Fruit fly (Drosophila melanogaster) whole organism, prepupa: ENCODE measurements around the gene CHES-1-like.

Experiments
- CG10669 ChIP-seq: fragments of 200-800 bp; sonication (Bioruptor generic); optimal IDR thresholded peaks from 3 replicates; lab custom pipeline; 2018; ENCODE audit warnings: missing biosample characterization, mild to moderate bottlenecking, missing genetic modification characterization, moderate library complexity
- CG11294 ChIP-seq: fragments of 200-800 bp; sonication (Bioruptor generic); IDR thresholded peaks from 2 replicates; pipeline ENCODE4 v1.3.6; 2022; ENCODE audit warnings: missing biosample characterization, missing genetic modification characterization
- CG11762 ChIP-seq: fragments of 200-800 bp; sonication (Bioruptor generic); optimal IDR thresholded peaks from 3 replicates; lab custom pipeline; 2016; ENCODE audit warnings: missing biosample characterization, missing genetic modification characterization; ENCODE audit not compliant: insufficient read depth
- CG11902 ChIP-seq: fragments of 200-800 bp; sonication (Bioruptor generic); optimal IDR thresholded peaks from 3 replicates; lab custom pipeline; 2016; ENCODE audit warnings: missing biosample characterization, missing genetic modification characterization
- CG15336 ChIP-seq: fragments of 200-800 bp; sonication (Bioruptor generic); IDR thresholded peaks from 2 replicates; pipeline ENCODE4 v1.3.6; 2022; ENCODE audit warnings: missing biosample characterization, missing genetic modification characterization
- CG1621 ChIP-seq: fragments of 200-800 bp; sonication (Bioruptor generic); optimal IDR thresholded peaks from 3 replicates; lab custom pipeline; 2018; ENCODE audit warnings: missing biosample characterization, mild to moderate bottlenecking, missing genetic modification characterization
- CG16779 ChIP-seq: fragments of 200-800 bp; sonication (Bioruptor generic); optimal IDR thresholded peaks from 3 replicates; lab custom pipeline; 2017; ENCODE audit warnings: missing biosample characterization, mild to moderate bottlenecking, missing genetic modification characterization
- CG3032 ChIP-seq: fragments of 200-800 bp; optimal IDR thresholded peaks from 2 replicates; lab custom pipeline; 2019; ENCODE audit warnings: missing biosample characterization, mild to moderate bottlenecking, missing genetic modification characterization, moderate library complexity
- CG31627 ChIP-seq: fragments of 200-800 bp; sonication (Bioruptor generic); optimal IDR thresholded peaks from 3 replicates; lab custom pipeline; 2016; ENCODE audit warnings: missing biosample characterization, missing genetic modification characterization
- CG4318 ChIP-seq: fragments of 200-800 bp; sonication (Bioruptor generic); optimal IDR thresholded peaks from 3 replicates; lab custom pipeline; 2017; ENCODE audit warnings: missing biosample characterization, mild to moderate bottlenecking, missing genetic modification characterization
- CG6163 ChIP-seq: fragments of 200-800 bp; sonication (Bioruptor generic); IDR thresholded peaks from 3 replicates; pipeline ENCODE4 v1.3.6; 2022; ENCODE audit warnings: missing biosample characterization, missing genetic modification characterization
- CG6276 ChIP-seq: fragments of 200-800 bp; sonication (Bioruptor generic); optimal IDR thresholded peaks from 2 replicates; lab custom pipeline; 2017; ENCODE audit warnings: missing biosample characterization, mild to moderate bottlenecking, missing genetic modification characterization
- CG6792 ChIP-seq: fragments of 200-800 bp; sonication (Bioruptor generic); optimal IDR thresholded peaks from 3 replicates; lab custom pipeline; 2016; ENCODE audit warnings: missing biosample characterization, missing genetic modification characterization
- CG6808 ChIP-seq: fragments of 200-800 bp; sonication (Bioruptor generic); optimal IDR thresholded peaks from 3 replicates; lab custom pipeline; 2017; ENCODE audit warnings: missing biosample characterization, missing genetic modification characterization, mild to moderate bottlenecking, moderate library complexity, missing genetic modification reagents
- CG6854 ChIP-seq: fragments of 200-800 bp; sonication (Bioruptor generic); optimal IDR thresholded peaks from 2 replicates; lab custom pipeline; 2017; ENCODE audit warnings: missing biosample characterization, mild to moderate bottlenecking, missing genetic modification characterization
- CG7368 ChIP-seq: fragments of 200-800 bp; sonication (Bioruptor generic); optimal IDR thresholded peaks from 3 replicates; lab custom pipeline; 2016; ENCODE audit warnings: missing biosample characterization, missing genetic modification characterization
- CG8119 ChIP-seq: fragments of 200-800 bp; sonication (Bioruptor generic); IDR thresholded peaks from 3 replicates; pipeline ENCODE4 v1.3.6; 2022; ENCODE audit warnings: missing biosample characterization, missing genetic modification characterization
- CG8319 ChIP-seq: fragments of 200-800 bp; sonication (Bioruptor generic); optimal IDR thresholded peaks from 3 replicates; lab custom pipeline; 2016; ENCODE audit warnings: missing biosample characterization, missing genetic modification characterization
- CG8632 ChIP-seq: fragments of 200-800 bp; sonication (Bioruptor generic); optimal IDR thresholded peaks from 3 replicates; lab custom pipeline; 2016; ENCODE audit warnings: missing biosample characterization, missing genetic modification characterization
- CG9139 ChIP-seq: fragments of 200-800 bp; sonication (Bioruptor generic); optimal IDR thresholded peaks from 3 replicates; lab custom pipeline; 2017; ENCODE audit warnings: missing biosample characterization, mild to moderate bottlenecking, missing genetic modification characterization
- Eip75B ChIP-seq: fragments of 200-800 bp; sonication (Bioruptor generic); optimal IDR thresholded peaks from 3 replicates; lab custom pipeline; 2016; ENCODE audit warnings: missing biosample characterization, missing genetic modification characterization
- Eip78C ChIP-seq: fragments of 200-800 bp; sonication (Bioruptor generic); peaks from one replicate; lab custom pipeline; 2016; ENCODE audit warnings: missing biosample characterization, missing genetic modification characterization
- Eip93F ChIP-seq: fragments of 200-800 bp; sonication (Bioruptor generic); optimal IDR thresholded peaks from 2 replicates; lab custom pipeline; 2016; ENCODE audit warnings: missing biosample characterization, mild to moderate bottlenecking, missing genetic modification characterization
- Ets96B ChIP-seq: fragments of 200-800 bp; optimal IDR thresholded peaks from 2 replicates; lab custom pipeline; 2019; ENCODE audit warnings: missing biosample characterization, mild to moderate bottlenecking, missing genetic modification characterization, moderate library complexity
- Gug ChIP-seq: fragments of 200-800 bp; sonication (Bioruptor generic); IDR thresholded peaks from 2 replicates; pipeline ENCODE4 v1.3.6; 2022; ENCODE audit warnings: missing biosample characterization, missing genetic modification characterization
- Hr38 ChIP-seq: sonication (Bioruptor generic); optimal IDR thresholded peaks from 2 replicates; lab custom pipeline; 2016; ENCODE audit warnings: missing biosample characterization, missing genetic modification characterization
- Hr39 ChIP-seq: fragments of 200-800 bp; sonication (Bioruptor generic); optimal IDR thresholded peaks from 2 replicates; lab custom pipeline; 2016; ENCODE audit warnings: missing biosample characterization, missing genetic modification characterization
- Hr4 ChIP-seq: fragments of 200-800 bp; sonication (Bioruptor generic); optimal IDR thresholded peaks from 3 replicates; lab custom pipeline; 2016; ENCODE audit warnings: missing biosample characterization, missing genetic modification characterization
- Lpt ChIP-seq: fragments of 200-800 bp; sonication (Bioruptor generic); optimal IDR thresholded peaks from 3 replicates; lab custom pipeline; 2016; ENCODE audit warnings: missing biosample characterization, missing genetic modification characterization
- OdsH ChIP-seq: fragments of 200-800 bp; sonication (Bioruptor generic); optimal IDR thresholded peaks from 3 replicates; lab custom pipeline; 2016; ENCODE audit warnings: missing biosample characterization, missing genetic modification characterization
- Smox ChIP-seq: fragments of 200-800 bp; sonication (Bioruptor generic); optimal IDR thresholded peaks from 3 replicates; lab custom pipeline; 2016; ENCODE audit warnings: missing biosample characterization, missing genetic modification characterization
- Sox14 ChIP-seq: fragments of 200-800 bp; sonication (Bioruptor generic); optimal IDR thresholded peaks from 3 replicates; lab custom pipeline; 2016; ENCODE audit warnings: missing biosample characterization, missing genetic modification characterization
- Sox15 ChIP-seq: fragments of 200-800 bp; sonication (Bioruptor generic); optimal IDR thresholded peaks from 3 replicates; lab custom pipeline; 2016; ENCODE audit warnings: missing biosample characterization, missing genetic modification characterization
- achi ChIP-seq: fragments of 200-800 bp; sonication (Bioruptor generic); optimal IDR thresholded peaks from 3 replicates; lab custom pipeline; 2016; ENCODE audit warnings: missing biosample characterization, missing genetic modification characterization
- acj6 ChIP-seq: fragments of 200-800 bp; sonication (Bioruptor generic); optimal IDR thresholded peaks from 3 replicates; lab custom pipeline; 2016; ENCODE audit warnings: missing biosample characterization, missing genetic modification characterization
- cyc ChIP-seq: fragments of 200-800 bp; sonication (Bioruptor generic); optimal IDR thresholded peaks from 3 replicates; lab custom pipeline; 2016; ENCODE audit warnings: missing biosample characterization, missing genetic modification characterization
- dsx ChIP-seq: fragments of 200-800 bp; optimal IDR thresholded peaks from 3 replicates; lab custom pipeline; 2019; ENCODE audit warnings: missing biosample characterization, mild to moderate bottlenecking, missing genetic modification characterization, moderate library complexity; ENCODE audit not compliant: poor library complexity, severe bottlenecking
- esn ChIP-seq: fragments of 200-800 bp; sonication (Bioruptor generic); optimal IDR thresholded peaks from 2 replicates; lab custom pipeline; 2016; ENCODE audit warnings: missing biosample characterization, mild to moderate bottlenecking, missing genetic modification characterization, moderate library complexity
- fd59A ChIP-seq: fragments of 200-800 bp; sonication (Bioruptor generic); optimal IDR thresholded peaks from 2 replicates; lab custom pipeline; 2017; ENCODE audit warnings: missing biosample characterization, mild to moderate bottlenecking, missing genetic modification characterization, missing genetic modification reagents
- fd85E ChIP-seq: fragments of 200-800 bp; sonication (Bioruptor generic); optimal IDR thresholded peaks from 3 replicates; lab custom pipeline; 2016; ENCODE audit warnings: missing biosample characterization, missing genetic modification characterization
- fkh ChIP-seq: fragments of 200-800 bp; sonication (Bioruptor generic); optimal IDR thresholded peaks from 3 replicates; lab custom pipeline; 2017; ENCODE audit warnings: missing biosample characterization, mild to moderate bottlenecking, missing genetic modification characterization, moderate library complexity
- lz ChIP-seq: fragments of 200-800 bp; sonication (Bioruptor generic); optimal IDR thresholded peaks from 3 replicates; lab custom pipeline; 2016; ENCODE audit warnings: missing biosample characterization, missing genetic modification characterization
- net ChIP-seq: fragments of 200-800 bp; sonication (Bioruptor generic); optimal IDR thresholded peaks from 3 replicates; lab custom pipeline; 2016; ENCODE audit warnings: missing biosample characterization, missing genetic modification characterization
- salr ChIP-seq, 2 experiments: fragments of 200-800 bp; sonication (Bioruptor generic); optimal IDR thresholded peaks; 3 replicates each; lab custom pipeline; 2016 to 2018; ENCODE audit warnings: missing biosample characterization in 2 of 2, missing genetic modification characterization in 2 of 2, mild to moderate bottlenecking in 1 of 2
- spab ChIP-seq: fragments of 200-800 bp; sonication (Bioruptor generic); optimal IDR thresholded peaks from 2 replicates; lab custom pipeline; 2017; ENCODE audit warnings: missing biosample characterization, mild to moderate bottlenecking, missing genetic modification characterization, missing genetic modification reagents
- svp ChIP-seq: fragments of 200-800 bp; sonication (Bioruptor generic); peaks from one replicate; lab custom pipeline; 2016; ENCODE audit warnings: missing biosample characterization, missing genetic modification characterization
- topi ChIP-seq: fragments of 200-800 bp; sonication (Bioruptor generic); optimal IDR thresholded peaks from 3 replicates; lab custom pipeline; 2016; ENCODE audit warnings: missing biosample characterization, missing genetic modification characterization

The CHES-1-like gene

DNA sequence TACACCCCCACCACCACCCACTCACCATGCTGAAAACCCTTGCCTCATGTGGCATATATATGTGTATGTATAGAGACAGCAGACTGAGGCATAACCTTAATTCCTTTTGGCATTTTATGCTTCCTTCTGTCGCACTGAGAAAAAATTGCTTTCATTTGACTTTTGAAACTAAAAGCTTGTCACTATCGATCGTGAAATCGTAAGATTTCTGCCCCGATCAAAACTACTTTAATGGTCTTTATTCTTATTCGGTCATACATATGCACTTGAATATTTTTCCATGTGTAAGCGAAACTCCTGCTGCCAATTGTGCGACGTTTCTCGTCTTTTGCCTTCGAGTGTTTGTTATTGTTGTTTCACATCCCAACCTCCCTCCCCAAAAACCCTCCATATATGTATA, 51.8 kb downstream of the CHES-1-like start (continued):
- TF ChIP-seq Eip78C (peak; percentile 77), fd85E (GFP tag; lab: Kevin White, UChicago) (no peak), CG11902 (GFP tag; lab: Kevin White, UChicago) (no peak), CG6792 (GFP tag; lab: Kevin White, UChicago) (peak; percentile 23), Smox (GFP tag; lab: Kevin White, UChicago) (peak; percentile 15), Hr38 (GFP tag; lab: Kevin White, UChicago) (no peak), CG15336 (GFP tag; lab: Robert Waterston, UW) (no peak), Ets96B (tag; lab: Kevin White, UChicago) (peak; percentile 2), CG6276 (GFP tag; lab: Kevin White, UChicago) (no peak), achi (GFP tag; lab: Kevin White, UChicago) (peak; percentile 0), acj6 (GFP tag; lab: Kevin White, UChicago) (peak; percentile 8), lz (GFP tag; lab: Kevin White, UChicago) (peak; percentile 23), CG3032 (tag; lab: Kevin White, UChicago) (peak; percentile 10), Lpt (no peak), CG6808 (GFP tag; lab: Kevin White, UChicago) (no peak), CG6163 (GFP tag; lab: Robert Waterston, UW) (no peak), cyc (GFP tag; lab: Kevin White, UChicago) (peak; percentile 41), CG16779 (tag; lab: Kevin White, UChicago) (no peak), OdsH (GFP tag; lab: Kevin White, UChicago) (peak; percentile 34), svp (GFP tag; lab: Kevin White, UChicago) (peak; percentile 69), CG4318 (GFP tag; lab: Kevin White, UChicago) (no peak), CG6854 (GFP tag; lab: Kevin White, UChicago) (no peak), net (no peak), Hr4 (GFP tag; lab: Kevin White, UChicago) (no peak), CG7368 (GFP tag; lab: Kevin White, UChicago) (no peak), CG10669 (GFP tag; lab: Kevin White, UChicago) (peak; percentile 0), Eip93F (no peak), CG11294 (GFP tag; lab: Robert Waterston, UW) (no peak), esn (peak; percentile 45)

DNA sequence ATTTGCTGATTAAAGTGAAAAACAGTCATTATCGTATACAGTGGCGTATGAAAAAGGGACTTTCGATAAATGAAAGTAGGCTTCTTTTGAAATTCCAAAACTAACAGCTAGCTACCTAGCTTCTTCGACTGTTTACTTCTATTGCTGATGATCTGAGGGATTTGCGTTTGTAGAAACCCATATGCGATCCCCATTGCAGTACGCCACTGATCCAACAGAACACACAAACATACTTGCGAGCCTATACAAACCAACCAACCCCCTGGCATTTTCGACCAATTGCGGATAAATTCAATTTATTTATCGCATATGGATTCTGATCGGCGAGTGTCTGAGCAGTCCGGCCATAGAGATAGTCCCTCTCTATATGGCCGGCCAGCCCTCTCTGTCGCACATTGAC, 57.5 kb downstream of the CHES-1-like start:
- TF ChIP-seq esn, result peak; percentile 88
- peak; percentile 13 for TF ChIP-seq CG6854 (GFP tag; lab: Kevin White, UChicago)
- TF ChIP-seq CG1621 (tag; lab: Kevin White, UChicago), result peak; percentile 63
- TF ChIP-seq CG9139 (GFP tag; lab: Kevin White, UChicago), result no peak
- peak; percentile 70 for TF ChIP-seq CG8632 (GFP tag; lab: Kevin White, UChicago)
- peak; percentile 69 for TF ChIP-seq Ets96B (tag; lab: Kevin White, UChicago)
- peak; percentile 27 for TF ChIP-seq spab (GFP tag; lab: Kevin White, UChicago)
- peak; percentile 90 for TF ChIP-seq CG31627 (GFP tag; lab: Kevin White, UChicago)
- peak; percentile 79 for TF ChIP-seq CG6792 (GFP tag; lab: Kevin White, UChicago)
- peak; percentile 81 for TF ChIP-seq Sox14
- peak; percentile 66 for TF ChIP-seq CG15336 (GFP tag; lab: Robert Waterston, UW)
- peak; percentile 91 for TF ChIP-seq Eip78C
- TF ChIP-seq Eip75B (GFP tag; lab: Kevin White, UChicago), result peak; percentile 55
- peak; percentile 33 for TF ChIP-seq CG4318 (GFP tag; lab: Kevin White, UChicago)
- peak; percentile 83 for TF ChIP-seq topi
- peak; percentile 74 for TF ChIP-seq CG10669 (GFP tag; lab: Kevin White, UChicago)
- TF ChIP-seq Gug (GFP tag; lab: Robert Waterston, UW), result peak; percentile 72
- TF ChIP-seq CG8119 (GFP tag; lab: Robert Waterston, UW), result peak; percentile 52; the same call in 2 of the 3 replicates
- TF ChIP-seq Sox15 (GFP tag; lab: Kevin White, UChicago), result peak; percentile 71
- TF ChIP-seq fd85E (GFP tag; lab: Kevin White, UChicago), result peak; percentile 41
- TF ChIP-seq net, result peak; percentile 65
- TF ChIP-seq fkh (GFP tag; lab: Kevin White, UChicago), result peak; percentile 57
- TF ChIP-seq CG11762, result peak; percentile 46
- peak; percentile 46 for TF ChIP-seq CG6276 (GFP tag; lab: Kevin White, UChicago)
- peak; percentile 82 for TF ChIP-seq Smox (GFP tag; lab: Kevin White, UChicago)
- no peak for TF ChIP-seq Eip93F
- TF ChIP-seq dsx (GFP tag; lab: Kevin White, UChicago), result peak; percentile 35
- TF ChIP-seq fd59A (GFP tag; lab: Kevin White, UChicago), result peak; percentile 49
- TF ChIP-seq Lpt, result peak; percentile 41
- peak; percentile 39 to 59 for TF ChIP-seq salr (GFP tag; optimal IDR thresholded peaks at IDR 0.05; lab: Kevin White, UChicago)
- peak; percentile 66 for TF ChIP-seq CG11294 (GFP tag; lab: Robert Waterston, UW)
- TF ChIP-seq lz (GFP tag; lab: Kevin White, UChicago), result peak; percentile 86
- TF ChIP-seq Hr39 (GFP tag; lab: Kevin White, UChicago), result peak; percentile 91
- TF ChIP-seq acj6 (GFP tag; lab: Kevin White, UChicago), result peak; percentile 75
- peak; percentile 65 for TF ChIP-seq CG8319
